ENCODE assay signal across 4 fruit fly cellular contexts in genomic region chr3R:23306828-23307227, dm6.
TF ChIP-seq lines count a peak whose summit lies in the region.

No protein-coding gene starts in this region.

- no peak for TF ChIP-seq CTCF in whole organism, embryonic (GFP tag; optimal IDR thresholded peaks at IDR 0.05; lab: Kevin White, UChicago)

TF ChIP-seq in whole organism, embryonic, 481 proteins besides CTCF, POLR2A, EP300 and RAD21:
- TF ChIP-seq Rx (GFP tag; IDR thresholded peaks at IDR 0.05; lab: Robert Waterston, UW) (no peak), CG2199 (GFP tag; IDR thresholded peaks at IDR 0.05; lab: Robert Waterston, UW) (0 out of 3 replicates have a peak, but pooled peaks have one; percentile 55), crol (GFP tag; IDR thresholded peaks at IDR 0.05; lab: Robert Waterston, UW) (peak; percentile 78), maf-S (GFP tag; optimal IDR thresholded peaks at IDR 0.05; lab: Kevin White, UChicago) (no peak), CG4820 (GFP tag; optimal IDR thresholded peaks at IDR 0.05; lab: Kevin White, UChicago) (no peak), nerfin-1 (tag; optimal IDR thresholded peaks at IDR 0.05; lab: Kevin White, UChicago) (no peak), CG34376 (GFP tag; optimal IDR thresholded peaks at IDR 0.05; lab: Kevin White, UChicago) (no peak), Hsf (GFP tag; optimal IDR thresholded peaks at IDR 0.05; lab: Kevin White, UChicago) (no peak), gfzf (GFP tag; optimal IDR thresholded peaks at IDR 0.05; lab: Kevin White, UChicago) (no peak)

TF ChIP-seq in whole organism, prepupa, 60 proteins besides CTCF, POLR2A, EP300 and RAD21:
- TF ChIP-seq dsx (GFP tag; optimal IDR thresholded peaks at IDR 0.05; lab: Kevin White, UChicago; ENCODE audit: poor library complexity, severe bottlenecking) (peak; percentile 12), Sox14 (GFP tag; optimal IDR thresholded peaks at IDR 0.05; lab: Kevin White, UChicago) (no peak), Hr39 (GFP tag; optimal IDR thresholded peaks at IDR 0.05; lab: Kevin White, UChicago) (no peak)
TF ChIP-seq in whole organism, prepupa: peak in this region for 1.

TF ChIP-seq in whole organism, pupa, 21 proteins besides CTCF, POLR2A, EP300 and RAD21:
- TF ChIP-seq CG4496 (GFP tag; IDR thresholded peaks at IDR 0.05; lab: Robert Waterston, UW) (0 out of 3 replicates have a peak, but pooled peaks have one; percentile 17), CG17806 (tag; optimal IDR thresholded peaks at IDR 0.05; lab: Kevin White, UChicago) (no peak)

TF ChIP-seq in whole organism, wandering third instar larva, 38 proteins besides CTCF, POLR2A, EP300 and RAD21:
- TF ChIP-seq sv (GFP tag; optimal IDR thresholded peaks at IDR 0.05; lab: Kevin White, UChicago) (no peak), N (GFP tag; optimal IDR thresholded peaks at IDR 0.05; lab: Kevin White, UChicago) (peak; percentile 20), Dfd (GFP tag; optimal IDR thresholded peaks at IDR 0.05; lab: Kevin White, UChicago) (peak; percentile 70)
TF ChIP-seq in whole organism, wandering third instar larva: peak in this region for 2.
